Worm (Caenorhabditis elegans) whole organism, young adult: ENCODE results near the gene Y4C6B.3.

ENCODE experiments used
- B0035.1 ChIP-seq: sonication (generic microtip); optimal IDR thresholded peaks from 2 replicates; lab custom pipeline; 2016; ENCODE audit warnings: missing genetic modification characterization, mild to moderate bottlenecking, missing compliant biosample characterization, missing genotype, missing genetic modification reagents
- C06A6.2 ChIP-seq: fragments of 200-800 bp; sonication (Bioruptor generic); conservative IDR thresholded peaks from 2 replicates; pipeline ENCODE4 v1.3.6; 2022; ENCODE audit warnings: missing genetic modification characterization, missing compliant biosample characterization
- F10E7.11 ChIP-seq: sonication (generic microtip); optimal IDR thresholded peaks from 2 replicates; lab custom pipeline; 2017; ENCODE audit warnings: mild to moderate bottlenecking, missing genetic modification characterization, moderate library complexity, missing compliant biosample characterization
- F22D6.2 ChIP-seq: sonication (generic microtip); optimal IDR thresholded peaks from 2 replicates; lab custom pipeline; 2016; ENCODE audit warnings: mild to moderate bottlenecking, missing genetic modification characterization, missing compliant biosample characterization
- F49E8.2 ChIP-seq: sonication (generic microtip); optimal IDR thresholded peaks from 3 replicates; lab custom pipeline; 2017; ENCODE audit warnings: missing genetic modification characterization, mild to moderate bottlenecking, missing compliant biosample characterization, antibody characterized with exemption, moderate library complexity; ENCODE audit not compliant: insufficient read depth
- Y53G8AR.9 ChIP-seq: fragments of 200-800 bp; sonication (Bioruptor generic); conservative IDR thresholded peaks from 2 replicates; pipeline ENCODE4 v1.3.6; 2022; ENCODE audit warnings: missing genetic modification reagents, missing genetic modification characterization, missing compliant biosample characterization
- Y67H2A.10 ChIP-seq: fragments of 200-800 bp; sonication (Bioruptor generic); conservative IDR thresholded peaks from 2 replicates; pipeline ENCODE4 v1.3.6; 2022; ENCODE audit warnings: missing genetic modification reagents, missing genetic modification characterization, missing compliant biosample characterization
- Y79H2A.3 ChIP-seq: fragments of 200-800 bp; sonication (Bioruptor generic); conservative IDR thresholded peaks from 2 replicates; pipeline ENCODE4 v1.3.6; 2022; ENCODE audit warnings: missing genetic modification reagents, missing genetic modification characterization, missing compliant biosample characterization
- Y95B8A.8 ChIP-seq: fragments of 200-800 bp; sonication (Bioruptor generic); IDR thresholded peaks from 2 replicates; pipeline ENCODE4 v1.3.6; 2022; ENCODE audit warnings: missing genetic modification reagents, missing genetic modification characterization, missing compliant biosample characterization
- ZK185.1 ChIP-seq: sonication (generic microtip); optimal IDR thresholded peaks from 2 replicates; lab custom pipeline; 2016; ENCODE audit warnings: mild to moderate bottlenecking, missing genetic modification characterization, missing compliant biosample characterization; ENCODE audit not compliant: poor library complexity, severe bottlenecking
- akir-1 ChIP-seq: fragments of 200-800 bp; sonication (Bioruptor generic); optimal IDR thresholded peaks from 2 replicates; lab custom pipeline; 2018; ENCODE audit warnings: mild to moderate bottlenecking, missing genetic modification characterization, moderate library complexity, missing compliant biosample characterization
- ccch-3 ChIP-seq: fragments of 200-800 bp; sonication (Bioruptor generic); optimal IDR thresholded peaks from 2 replicates; lab custom pipeline; 2018; ENCODE audit warnings: mild to moderate bottlenecking, missing genetic modification characterization, missing compliant biosample characterization
- chd-7 ChIP-seq: sonication (generic microtip); optimal IDR thresholded peaks from 2 replicates; lab custom pipeline; 2016; ENCODE audit warnings: mild to moderate bottlenecking, missing genetic modification characterization, moderate library complexity, missing compliant biosample characterization
- dpl-1 ChIP-seq: fragments of 150-350 bp; optimal IDR thresholded peaks from 2 replicates; lab custom pipeline; 2014; ENCODE audit warnings: missing biosample characterization, missing genetic modification reagents, missing genetic modification characterization
- efl-1 ChIP-seq: fragments of 150-350 bp; optimal IDR thresholded peaks from 2 replicates; lab custom pipeline; 2014; ENCODE audit warnings: missing biosample characterization, missing genetic modification reagents, missing genetic modification characterization
- egl-18 ChIP-seq: fragments of 200-800 bp; sonication (Bioruptor generic); IDR thresholded peaks from 2 replicates; pipeline ENCODE4 v1.3.6; 2022; ENCODE audit warnings: missing genetic modification reagents, missing genetic modification characterization, missing compliant biosample characterization
- egl-44 ChIP-seq: fragments of 200-800 bp; sonication (Bioruptor generic); IDR thresholded peaks from 2 replicates; pipeline ENCODE4 v1.3.6; 2022; ENCODE audit warnings: missing genetic modification reagents, missing genetic modification characterization, missing compliant biosample characterization
- ets-4 ChIP-seq: fragments of 200-800 bp; sonication (Bioruptor generic); optimal IDR thresholded peaks from 2 replicates; lab custom pipeline; 2018; ENCODE audit warnings: mild to moderate bottlenecking, missing genetic modification characterization, missing compliant biosample characterization
- hlh-12 ChIP-seq: sonication (generic microtip); optimal IDR thresholded peaks from 2 replicates; lab custom pipeline; 2016; ENCODE audit warnings: missing genetic modification characterization, missing compliant biosample characterization
- lag-1 ChIP-seq: fragments of 200-800 bp; sonication (Bioruptor generic); IDR thresholded peaks from 2 replicates; pipeline ENCODE4 v1.3.6; 2022; ENCODE audit warnings: missing genetic modification reagents, missing genetic modification characterization, missing compliant biosample characterization
- let-607 ChIP-seq, 2 experiments: fragments of 200-800 bp in 1 of 2; sonication (Bioruptor generic) in 1 of 2; sonication (generic microtip) in 1 of 2; optimal IDR thresholded peaks; 2 replicates each; lab custom pipeline; 2016 to 2018; ENCODE audit warnings: mild to moderate bottlenecking in 2 of 2, missing compliant biosample characterization in 2 of 2, missing genetic modification characterization in 2 of 2, moderate library complexity in 2 of 2, missing genotype in 1 of 2
- lir-1 ChIP-seq: fragments of 200-800 bp; sonication (Bioruptor generic); conservative IDR thresholded peaks from 2 replicates; pipeline ENCODE4 v1.3.6; 2022; ENCODE audit warnings: missing genetic modification reagents, missing genetic modification characterization, missing compliant biosample characterization
- mel-28 ChIP-seq: sonication (generic microtip); optimal IDR thresholded peaks from 2 replicates; lab custom pipeline; 2016; ENCODE audit warnings: borderline replicate concordance, mild to moderate bottlenecking, missing genetic modification characterization, missing compliant biosample characterization
- nfya-2 ChIP-seq: fragments of 200-800 bp; sonication (Bioruptor generic); IDR thresholded peaks from 2 replicates; pipeline ENCODE4 v1.3.6; 2022; ENCODE audit warnings: missing genetic modification reagents, missing genetic modification characterization, missing compliant biosample characterization
- nhr-27 ChIP-seq: fragments of 200-800 bp; sonication (Bioruptor generic); optimal IDR thresholded peaks from 2 replicates; lab custom pipeline; 2018; ENCODE audit warnings: mild to moderate bottlenecking, missing genetic modification characterization, moderate library complexity, missing compliant biosample characterization
- pha-4 ChIP-seq: fragments of 150-350 bp; sonication (generic microtip); optimal IDR thresholded peaks from 2 replicates; lab custom pipeline; 2014; ENCODE audit warnings: missing biosample characterization, missing genetic modification reagents, missing genetic modification characterization
- rcor-1 ChIP-seq: fragments of 200-800 bp; sonication (Bioruptor generic); IDR thresholded peaks from 2 replicates; pipeline ENCODE4 v1.3.6; 2022; ENCODE audit warnings: missing genetic modification reagents, missing genetic modification characterization, missing compliant biosample characterization
- repo-1 ChIP-seq: sonication (generic microtip); optimal IDR thresholded peaks from 2 replicates; lab custom pipeline; 2017; ENCODE audit warnings: mild to moderate bottlenecking, missing genetic modification characterization, missing compliant biosample characterization
- rpc-1 ChIP-seq, 2 experiments: fragments of 150-350 bp in 1 of 2; sonication (generic microtip) in 1 of 2; optimal IDR thresholded peaks; 2 replicates each; lab custom pipeline; 2014 to 2018; ENCODE audit warnings: missing biosample characterization in 1 of 2, missing genetic modification characterization in 1 of 2, missing genetic modification reagents in 1 of 2, missing genotype in 1 of 2
- sea-2 ChIP-seq: fragments of 200-800 bp; sonication (Bioruptor generic); IDR thresholded peaks from 2 replicates; pipeline ENCODE4 v1.3.6; 2022; ENCODE audit warnings: missing genetic modification characterization, missing compliant biosample characterization
- snpc-4 ChIP-seq, 5 experiments: fragments of 150-350 bp in 1 of 5; sonication (generic microtip) in 4 of 5; optimal IDR thresholded peaks; 2 replicates each; lab custom pipeline; 2014 to 2018; ENCODE audit warnings: missing genetic modification characterization in 5 of 5, missing biosample characterization in 3 of 5, antibody characterized with exemption in 2 of 5, mild to moderate bottlenecking in 2 of 5, missing compliant biosample characterization in 2 of 5, missing genotype in 2 of 5, moderate library complexity in 2 of 5, missing genetic modification reagents in 1 of 5
- sptf-2 ChIP-seq: fragments of 200-800 bp; sonication (Bioruptor generic); optimal IDR thresholded peaks from 2 replicates; lab custom pipeline; 2018; ENCODE audit warnings: mild to moderate bottlenecking, missing genetic modification characterization, missing compliant biosample characterization
- tbx-9 ChIP-seq: sonication (generic microtip); optimal IDR thresholded peaks from 2 replicates; lab custom pipeline; 2016; ENCODE audit warnings: borderline replicate concordance, missing genetic modification characterization, inconsistent platforms, missing compliant biosample characterization
- unc-62 ChIP-seq: fragments of 150-350 bp; optimal IDR thresholded peaks from 2 replicates; lab custom pipeline; 2014; ENCODE audit warnings: missing biosample characterization, missing genetic modification reagents, missing genetic modification characterization
- ztf-22 ChIP-seq: fragments of 200-800 bp; sonication (Bioruptor generic); optimal IDR thresholded peaks from 2 replicates; lab custom pipeline; 2018; ENCODE audit warnings: mild to moderate bottlenecking, missing genetic modification characterization, moderate library complexity, missing compliant biosample characterization
- ztf-28 ChIP-seq: fragments of 200-800 bp; sonication (Bioruptor generic); IDR thresholded peaks from 2 replicates; pipeline ENCODE4 v1.3.6; 2022; ENCODE audit warnings: missing genetic modification reagents, missing genetic modification characterization, missing compliant biosample characterization

The Y4C6B.3 gene

DNA sequence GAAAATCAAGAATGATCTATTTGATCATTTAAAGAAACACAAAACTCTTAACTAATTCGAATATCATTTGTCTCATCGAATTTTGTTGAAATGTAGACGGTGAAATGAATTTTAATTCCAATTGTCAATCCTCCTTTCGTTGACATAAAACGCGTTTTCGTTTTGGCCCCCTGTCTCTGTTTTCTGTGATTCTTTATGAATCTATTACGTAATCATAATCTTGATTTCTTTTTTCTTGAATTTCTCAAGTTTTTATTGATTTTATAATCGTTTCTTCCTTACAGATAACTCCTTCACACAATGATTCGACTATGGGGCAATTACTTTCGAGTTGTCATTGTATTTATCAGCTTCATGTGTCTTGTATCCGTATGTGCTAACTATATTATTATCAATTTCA is at the start of gene Y4C6B.3:
Gene Y4C6B.3 (plus strand): TSS at position 301 of the 400 bp plus-strand sequence.
- TF ChIP-seq lag-1 (no peak), F22D6.2 (no peak), dpl-1 (GFP tag; lab: Kevin White, UChicago) (no peak), sea-2 (GFP tag; lab: Robert Waterston, UW) (no peak), ztf-22 (GFP tag; lab: Kevin White, UChicago) (no peak), lir-1 (GFP tag; lab: Robert Waterston, UW) (no peak), C06A6.2 (GFP tag; lab: Robert Waterston, UW) (no peak), F10E7.11 (tag; lab: Kevin White, UChicago) (no peak), egl-44 (no peak), Y67H2A.10 (GFP tag; lab: Robert Waterston, UW) (no peak)

DNA sequence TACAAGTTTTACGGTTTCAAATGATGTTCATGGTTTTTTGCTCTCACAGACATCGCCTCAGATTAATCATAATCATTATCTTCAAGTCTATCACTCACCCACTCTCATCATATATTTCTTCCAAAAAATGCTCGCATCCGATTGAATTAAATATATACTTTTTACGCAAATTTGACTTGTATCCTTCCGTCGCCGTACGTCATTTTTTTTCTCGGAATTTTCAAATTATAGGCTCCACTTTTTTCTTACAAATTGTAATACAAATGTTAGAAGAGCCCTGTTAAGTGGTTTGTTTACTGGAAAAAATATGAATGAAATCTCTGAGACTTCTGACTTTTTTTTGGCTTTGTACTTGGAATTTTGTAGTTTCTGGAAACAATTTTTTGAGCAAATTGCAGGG is 45.1 kb upstream of the Y4C6B.3 start:
- TF ChIP-seq mel-28 (tag; lab: Kevin White, UChicago) (no peak), tbx-9 (tag; lab: Kevin White, UChicago) (no peak), Y95B8A.8 (GFP tag; lab: Robert Waterston, UW) (no peak), snpc-4 (GFP tag; optimal IDR thresholded peaks at IDR 0.05; lab: Kevin White, UChicago) (no peak), snpc-4 (tag; optimal IDR thresholded peaks at IDR 0.05; lab: Kevin White, UChicago) (no peak), repo-1 (tag; lab: Kevin White, UChicago) (no peak), hlh-12 (tag; lab: Kevin White, UChicago) (no peak), B0035.1 (tag; lab: Kevin White, UChicago) (no peak), F22D6.2 (no peak), let-607 (tag; optimal IDR thresholded peaks at IDR 0.05; lab: Kevin White, UChicago) (no peak), nhr-27 (tag; lab: Kevin White, UChicago) (no peak), Y79H2A.3 (no peak), efl-1 (GFP tag; lab: Kevin White, UChicago) (no peak), egl-18 (GFP tag; lab: Robert Waterston, UW) (no peak), ccch-3 (GFP tag; lab: Kevin White, UChicago) (no peak), chd-7 (tag; lab: Kevin White, UChicago) (no peak), ets-4 (GFP tag; lab: Kevin White, UChicago) (no peak), rcor-1 (GFP tag; lab: Robert Waterston, UW) (no peak), akir-1 (GFP tag; lab: Kevin White, UChicago) (no peak), egl-44 (no peak), F49E8.2 (tag; lab: Kevin White, UChicago) (no peak)

DNA sequence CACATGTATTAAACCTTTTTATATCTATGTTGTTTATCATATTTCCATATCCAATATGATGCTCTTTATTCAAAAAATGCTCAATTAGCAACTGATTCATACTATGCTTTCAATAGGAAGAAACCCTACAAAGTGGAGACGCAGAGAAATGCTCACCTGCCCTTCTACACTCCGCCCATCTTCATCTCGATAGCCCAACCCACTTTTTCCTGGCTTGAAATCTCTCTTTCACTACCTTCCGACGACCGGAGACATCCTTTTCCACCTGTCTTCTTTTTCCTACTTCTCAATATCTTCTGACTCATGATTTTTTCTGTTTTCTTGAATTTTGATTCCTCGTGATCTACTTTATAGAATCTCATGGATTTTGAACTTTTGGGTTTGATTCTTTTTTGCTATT is 43.3 kb upstream of the Y4C6B.3 start:
- TF ChIP-seq chd-7 (tag; lab: Kevin White, UChicago) (no peak), Y53G8AR.9 (GFP tag; lab: Robert Waterston, UW) (no peak), unc-62 (GFP tag; lab: Kevin White, UChicago) (no peak), nfya-2 (GFP tag; lab: Robert Waterston, UW) (no peak), rpc-1 (optimal IDR thresholded peaks at IDR 0.05; lab: Kevin White, UChicago) (no peak), rpc-1 (tag; optimal IDR thresholded peaks at IDR 0.05; lab: Kevin White, UChicago) (no peak), ztf-28 (GFP tag; lab: Robert Waterston, UW) (no peak), sptf-2 (GFP tag; lab: Kevin White, UChicago) (no peak), ZK185.1 (tag; lab: Kevin White, UChicago) (no peak), Y95B8A.8 (GFP tag; lab: Robert Waterston, UW) (no peak), B0035.1 (tag; lab: Kevin White, UChicago) (no peak), pha-4 (tag; lab: Kevin White, UChicago) (no peak)
